Comparison of ENCODE assay signal across 1 fruit fly cellular context in genomic region chr3R:7067092-7067491, dm6.
A peak's percentile ranks its signal among the peaks of the same experiment; 100 is the strongest.
TF ChIP-seq lines count a peak whose summit lies in the region.

Gene CG1105 (minus strand): TSS chr3R:7067136.
Gene CG1965 (plus strand): TSS chr3R:7067401.

TF ChIP-seq in whole organism, embryonic, 481 proteins besides CTCF, POLR2A, EP300 and RAD21 (continued from another document and continues in another):
- TF ChIP-seq Pdp1 (GFP tag; optimal IDR thresholded peaks at IDR 0.05; lab: Kevin White, UChicago) (peak; percentile 91 to 95), Chrac-16 (GFP tag; optimal IDR thresholded peaks at IDR 0.05; lab: Kevin White, UChicago) (peak; percentile 97), CG31388 (GFP tag; optimal IDR thresholded peaks at IDR 0.05; lab: Kevin White, UChicago) (peak; percentile 90), ind (GFP tag; optimal IDR thresholded peaks at IDR 0.05; lab: Kevin White, UChicago) (peak; percentile 97), ERR (GFP tag; optimal IDR thresholded peaks at IDR 0.05; lab: Kevin White, UChicago) (peak; percentile 80), CG9437 (GFP tag; optimal IDR thresholded peaks at IDR 0.05; lab: Kevin White, UChicago) (peak; percentile 75), Atf-2 (GFP tag; optimal IDR thresholded peaks at IDR 0.05; lab: Kevin White, UChicago) (peak; percentile 89), CG10321 (GFP tag; IDR thresholded peaks at IDR 0.05; lab: Robert Waterston, UW) (peak; percentile 67), CG7372 (GFP tag; IDR thresholded peaks at IDR 0.05; lab: Robert Waterston, UW) (peak; percentile 94), ham (GFP tag; IDR thresholded peaks at IDR 0.05; lab: Robert Waterston, UW) (0 out of 2 replicates have a peak, but pooled peaks have one; percentile 28), HmgD (GFP tag; optimal IDR thresholded peaks at IDR 0.05; lab: Kevin White, UChicago) (peak; percentile 78), ranshi (GFP tag; IDR thresholded peaks at IDR 0.05; lab: Robert Waterston, UW) (peak; percentile 95), CG12744 (GFP tag; optimal IDR thresholded peaks at IDR 0.05; lab: Kevin White, UChicago) (peak; percentile 90), CG4360 (GFP tag; IDR thresholded peaks at IDR 0.05; lab: Robert Waterston, UW) (peak; percentile 58), Bgb (GFP tag; IDR thresholded peaks at IDR 0.05; lab: Robert Waterston, UW; ENCODE audit: partially characterized antibody) (peak; percentile 97), Eip74EF (GFP tag; optimal IDR thresholded peaks at IDR 0.05; lab: Kevin White, UChicago) (peak in 1 of 2 experiments; percentile 74), CG1792 (GFP tag; optimal IDR thresholded peaks at IDR 0.05; lab: Kevin White, UChicago) (peak; percentile 88), CG12104 (GFP tag; optimal IDR thresholded peaks at IDR 0.05; lab: Kevin White, UChicago) (peak; percentile 90), nau (GFP tag; optimal IDR thresholded peaks at IDR 0.05; lab: Kevin White, UChicago) (peak; percentile 72), CG14014 (GFP tag; IDR thresholded peaks at IDR 0.05; lab: Robert Waterston, UW) (peak; percentile 92), CG6765 (GFP tag; optimal IDR thresholded peaks at IDR 0.05; lab: Kevin White, UChicago) (peak; percentile 75), Fer2 (tag; optimal IDR thresholded peaks at IDR 0.05; lab: Kevin White, UChicago) (peak; percentile 85), CG17802 (tag; optimal IDR thresholded peaks at IDR 0.05; lab: Kevin White, UChicago) (peak; percentile 62), CG4404 (GFP tag; IDR thresholded peaks at IDR 0.05; lab: Robert Waterston, UW) (peak; percentile 97), ase (GFP tag; IDR thresholded peaks at IDR 0.05; lab: Robert Waterston, UW) (peak; percentile 91), gcm (GFP tag; optimal IDR thresholded peaks at IDR 0.05; lab: Kevin White, UChicago) (peak; percentile 85), CG12155 (GFP tag; optimal IDR thresholded peaks at IDR 0.05; lab: Kevin White, UChicago) (peak; percentile 94), HLH4C (GFP tag; IDR thresholded peaks at IDR 0.05; lab: Robert Waterston, UW; ENCODE audit: partially characterized antibody) (peak; percentile 95), NFAT (GFP tag; IDR thresholded peaks at IDR 0.05; lab: Robert Waterston, UW) (peak; percentile 94), CG12942 (GFP tag; optimal IDR thresholded peaks at IDR 0.05; lab: Kevin White, UChicago) (peak; percentile 95), NfI (GFP tag; optimal IDR thresholded peaks at IDR 0.05; lab: Kevin White, UChicago) (peak; percentile 89), dmrt11E (tag; optimal IDR thresholded peaks at IDR 0.05; lab: Kevin White, UChicago) (peak; percentile 93), unpg (GFP tag; optimal IDR thresholded peaks at IDR 0.05; lab: Kevin White, UChicago) (peak; percentile 91), CG14860 (GFP tag; IDR thresholded peaks at IDR 0.05; lab: Robert Waterston, UW; ENCODE audit: partially characterized antibody) (peak; percentile 99), CG6175 (GFP tag; IDR thresholded peaks at IDR 0.05; lab: Robert Waterston, UW) (peak; percentile 87), tio (GFP tag; optimal IDR thresholded peaks at IDR 0.05; lab: Kevin White, UChicago) (peak; percentile 90), CG2678 (tag; optimal IDR thresholded peaks at IDR 0.05; lab: Kevin White, UChicago) (peak; percentile 91), CG10979 (tag; optimal IDR thresholded peaks at IDR 0.05; lab: Kevin White, UChicago) (peak; percentile 89), CG8924 (tag; optimal IDR thresholded peaks at IDR 0.05; lab: Kevin White, UChicago) (peak; percentile 91), CG8765 (GFP tag; IDR thresholded peaks at IDR 0.05; lab: Robert Waterston, UW) (peak; percentile 96), CG12299 (tag; optimal IDR thresholded peaks at IDR 0.05; lab: Kevin White, UChicago) (peak; percentile 88), CG11504 (tag; optimal IDR thresholded peaks at IDR 0.05; lab: Kevin White, UChicago) (peak; percentile 90), CG3838 (GFP tag; optimal IDR thresholded peaks at IDR 0.05; lab: Kevin White, UChicago) (peak; percentile 92), CG4424 (GFP tag; optimal IDR thresholded peaks at IDR 0.05; lab: Kevin White, UChicago) (peak; percentile 95), gsb-n (tag; optimal IDR thresholded peaks at IDR 0.05; lab: Kevin White, UChicago) (peak; percentile 79), Meics (GFP tag; optimal IDR thresholded peaks at IDR 0.05; lab: Kevin White, UChicago) (peak; percentile 88), Hr78 (GFP tag; optimal IDR thresholded peaks at IDR 0.05; lab: Kevin White, UChicago) (peak in 1 of 2 experiments; percentile 32), CG3065 (GFP tag; optimal IDR thresholded peaks at IDR 0.05; lab: Kevin White, UChicago) (peak; percentile 84), CG10462 (GFP tag; optimal IDR thresholded peaks at IDR 0.05; lab: Kevin White, UChicago) (peak; percentile 90), sens (GFP tag; lab: Kevin White, UChicago) (peak; percentile 99), CG7987 (GFP tag; optimal IDR thresholded peaks at IDR 0.05; lab: Kevin White, UChicago) (peak; percentile 74), luna (GFP tag; optimal IDR thresholded peaks at IDR 0.05; lab: Kevin White, UChicago) (peak; percentile 81), Sry-β (GFP tag; optimal IDR thresholded peaks at IDR 0.05; lab: Kevin White, UChicago) (peak; percentile 58), ash1 (GFP tag; optimal IDR thresholded peaks at IDR 0.05; lab: Kevin White, UChicago) (peak; percentile 45), Awh (GFP tag; IDR thresholded peaks at IDR 0.05; lab: Robert Waterston, UW) (peak; percentile 88), Hr51 (GFP tag; optimal IDR thresholded peaks at IDR 0.05; lab: Kevin White, UChicago) (peak; percentile 94 to 96), Dip2 (GFP tag; IDR thresholded peaks at IDR 0.05; lab: Robert Waterston, UW) (peak; percentile 37; the same call in 1 of the 2 replicates), CG9609 (GFP tag; optimal IDR thresholded peaks at IDR 0.05; lab: Kevin White, UChicago) (peak; percentile 90), her (GFP tag; optimal IDR thresholded peaks at IDR 0.05; lab: Kevin White, UChicago) (peak; percentile 67), CHES-1-like (GFP tag; optimal IDR thresholded peaks at IDR 0.05; lab: Kevin White, UChicago) (peak; percentile 93), CG2875 (GFP tag; optimal IDR thresholded peaks at IDR 0.05; lab: Kevin White, UChicago) (peak; percentile 57), CG1832 (GFP tag; optimal IDR thresholded peaks at IDR 0.05; lab: Kevin White, UChicago) (no peak), CG5180 (GFP tag; optimal IDR thresholded peaks at IDR 0.05; lab: Kevin White, UChicago) (no peak), Lim3 (GFP tag; IDR thresholded peaks at IDR 0.05; lab: Robert Waterston, UW) (peak; percentile 40; the same call in 1 of the 2 replicates), crc (GFP tag; optimal IDR thresholded peaks at IDR 0.05; lab: Kevin White, UChicago) (peak; percentile 82), tap (tag; optimal IDR thresholded peaks at IDR 0.05; lab: Kevin White, UChicago) (peak; percentile 78), Rx (GFP tag; IDR thresholded peaks at IDR 0.05; lab: Robert Waterston, UW) (peak; percentile 85), Nf-YA (GFP tag; IDR thresholded peaks at IDR 0.05; lab: Robert Waterston, UW) (peak; percentile 77), CG12391 (tag; optimal IDR thresholded peaks at IDR 0.05; lab: Kevin White, UChicago) (peak; percentile 97), chinmo (GFP tag; IDR thresholded peaks at IDR 0.05; lab: Robert Waterston, UW; ENCODE audit: partially characterized antibody) (peak; percentile 91; the same call in 2 of the 4 replicates), chm (GFP tag; IDR thresholded peaks at IDR 0.05; lab: Robert Waterston, UW) (peak; percentile 94), ssp (GFP tag; IDR thresholded peaks at IDR 0.05; lab: Robert Waterston, UW) (peak; percentile 88), CG8281 (tag; optimal IDR thresholded peaks at IDR 0.05; lab: Kevin White, UChicago) (peak; percentile 65), lbe (GFP tag; optimal IDR thresholded peaks at IDR 0.05; lab: Kevin White, UChicago) (peak; percentile 83), CkIIα-i1 (GFP tag; IDR thresholded peaks at IDR 0.05; lab: Robert Waterston, UW) (peak; percentile 52; the same call in 1 of the 2 replicates), lmd (GFP tag; IDR thresholded peaks at IDR 0.05; lab: Robert Waterston, UW) (peak; percentile 93), CG16779 (GFP tag; IDR thresholded peaks at IDR 0.05; lab: Robert Waterston, UW) (peak; percentile 72), Dp (GFP tag; optimal IDR thresholded peaks at IDR 0.05; lab: Kevin White, UChicago) (peak; percentile 57), CG6254 (GFP tag; optimal IDR thresholded peaks at IDR 0.05; lab: Kevin White, UChicago) (peak; percentile 75), CG14965 (GFP tag; optimal IDR thresholded peaks at IDR 0.05; lab: Kevin White, UChicago; ENCODE audit: borderline replicate concordance) (no peak), Opbp (GFP tag; IDR thresholded peaks at IDR 0.05; lab: Robert Waterston, UW; ENCODE audit: partially characterized antibody) (peak; percentile 95), kah (GFP tag; optimal IDR thresholded peaks at IDR 0.05; lab: Kevin White, UChicago) (peak; percentile 15), Hand (GFP tag; optimal IDR thresholded peaks at IDR 0.05; lab: Kevin White, UChicago) (peak; percentile 23), CG17385 (GFP tag; optimal IDR thresholded peaks at IDR 0.05; lab: Kevin White, UChicago) (peak; percentile 98), CG6813 (GFP tag; optimal IDR thresholded peaks at IDR 0.05; lab: Kevin White, UChicago) (peak; percentile 53), crol (GFP tag; IDR thresholded peaks at IDR 0.05; lab: Robert Waterston, UW) (peak; percentile 39; the same call in 1 of the 2 replicates), CG5953 (GFP tag; IDR thresholded peaks at IDR 0.05; lab: Robert Waterston, UW) (peak; percentile 84), CG11456 (GFP tag; IDR thresholded peaks at IDR 0.05; lab: Robert Waterston, UW) (peak; percentile 93), phol (tag; optimal IDR thresholded peaks at IDR 0.05; lab: Kevin White, UChicago) (peak; percentile 95), dpn (GFP tag; optimal IDR thresholded peaks at IDR 0.05; lab: Kevin White, UChicago) (peak; percentile 96 to 97), CG1603 (tag; optimal IDR thresholded peaks at IDR 0.05; lab: Kevin White, UChicago) (peak; percentile 93), tna (GFP tag; IDR thresholded peaks at IDR 0.05; lab: Robert Waterston, UW; ENCODE audit: partially characterized antibody) (peak; percentile 87), CG3163 (GFP tag; optimal IDR thresholded peaks at IDR 0.05; lab: Kevin White, UChicago) (peak; percentile 76), CG9727 (GFP tag; optimal IDR thresholded peaks at IDR 0.05; lab: Kevin White, UChicago) (peak; percentile 94), jumu (GFP tag; optimal IDR thresholded peaks at IDR 0.05; lab: Kevin White, UChicago) (peak; percentile 95), CG13894 (tag; optimal IDR thresholded peaks at IDR 0.05; lab: Kevin White, UChicago) (no peak), CG17829 (tag; optimal IDR thresholded peaks at IDR 0.05; lab: Kevin White, UChicago) (peak; percentile 95), Nf-YC (tag; optimal IDR thresholded peaks at IDR 0.05; lab: Kevin White, UChicago) (peak; percentile 84), cwo (GFP tag; optimal IDR thresholded peaks at IDR 0.05; lab: Kevin White, UChicago) (peak; percentile 84), CG12659 (GFP tag; optimal IDR thresholded peaks at IDR 0.05; lab: Kevin White, UChicago) (peak; percentile 96), NC2α (GFP tag; optimal IDR thresholded peaks at IDR 0.05; lab: Kevin White, UChicago) (peak; percentile 79), slp2 (GFP tag; optimal IDR thresholded peaks at IDR 0.05; lab: Kevin White, UChicago) (peak; percentile 91), CG13296 (GFP tag; optimal IDR thresholded peaks at IDR 0.05; lab: Kevin White, UChicago) (peak; percentile 69), CG8089 (GFP tag; optimal IDR thresholded peaks at IDR 0.05; lab: Kevin White, UChicago) (peak; percentile 88), dati (GFP tag; IDR thresholded peaks at IDR 0.05; lab: Robert Waterston, UW) (peak; percentile 69), HmgZ (tag; optimal IDR thresholded peaks at IDR 0.05; lab: Kevin White, UChicago) (peak; percentile 96), CG7357 (GFP tag; IDR thresholded peaks at IDR 0.05; lab: Robert Waterston, UW) (peak; percentile 83), CG5245 (GFP tag; optimal IDR thresholded peaks at IDR 0.05; lab: Kevin White, UChicago) (peak; percentile 89), CG17361 (GFP tag; IDR thresholded peaks at IDR 0.05; lab: Robert Waterston, UW) (peak; percentile 94), CG18011 (GFP tag; optimal IDR thresholded peaks at IDR 0.05; lab: Kevin White, UChicago) (peak; percentile 84), Myb (GFP tag; optimal IDR thresholded peaks at IDR 0.05; lab: Kevin White, UChicago) (peak; percentile 83), CG6272 (GFP tag; IDR thresholded peaks at IDR 0.05; lab: Robert Waterston, UW) (peak; percentile 96), MBD-R2 (GFP tag; IDR thresholded peaks at IDR 0.05; lab: Robert Waterston, UW) (peak; percentile 96), trem (tag; optimal IDR thresholded peaks at IDR 0.05; lab: Kevin White, UChicago) (peak; percentile 95), CG31441 (GFP tag; IDR thresholded peaks at IDR 0.05; lab: Robert Waterston, UW) (peak; percentile 85), CG1233 (GFP tag; optimal IDR thresholded peaks at IDR 0.05; lab: Kevin White, UChicago) (peak; percentile 85), wek (GFP tag; optimal IDR thresholded peaks at IDR 0.05; lab: Kevin White, UChicago) (peak; percentile 45), CrebB (tag; optimal IDR thresholded peaks at IDR 0.05; lab: Kevin White, UChicago) (peak; percentile 86), scrt (GFP tag; optimal IDR thresholded peaks at IDR 0.05; lab: Kevin White, UChicago) (peak; percentile 77), CG15073 (GFP tag; optimal IDR thresholded peaks at IDR 0.05; lab: Kevin White, UChicago) (peak; percentile 51), ac (GFP tag; optimal IDR thresholded peaks at IDR 0.05; lab: Kevin White, UChicago) (peak; percentile 65), lab (GFP tag; optimal IDR thresholded peaks at IDR 0.05; lab: Kevin White, UChicago) (peak; percentile 92), MESR4 (GFP tag; optimal IDR thresholded peaks at IDR 0.05; lab: Kevin White, UChicago) (no peak), ato (GFP tag; IDR thresholded peaks at IDR 0.05; lab: Robert Waterston, UW; ENCODE audit: partially characterized antibody) (peak; percentile 86), Dfd (GFP tag; optimal IDR thresholded peaks at IDR 0.05; lab: Kevin White, UChicago) (peak in 1 of 2 experiments; percentile 90), CG4617 (GFP tag; optimal IDR thresholded peaks at IDR 0.05; lab: Kevin White, UChicago; ENCODE audit: borderline replicate concordance) (peak; percentile 97), grn (GFP tag; optimal IDR thresholded peaks at IDR 0.05; lab: Kevin White, UChicago) (peak; percentile 62), odd (GFP tag; optimal IDR thresholded peaks at IDR 0.05; lab: Kevin White, UChicago) (peak; percentile 60), nom (GFP tag; optimal IDR thresholded peaks at IDR 0.05; lab: Kevin White, UChicago) (peak; percentile 33)
